In the genomic region with DNA sequence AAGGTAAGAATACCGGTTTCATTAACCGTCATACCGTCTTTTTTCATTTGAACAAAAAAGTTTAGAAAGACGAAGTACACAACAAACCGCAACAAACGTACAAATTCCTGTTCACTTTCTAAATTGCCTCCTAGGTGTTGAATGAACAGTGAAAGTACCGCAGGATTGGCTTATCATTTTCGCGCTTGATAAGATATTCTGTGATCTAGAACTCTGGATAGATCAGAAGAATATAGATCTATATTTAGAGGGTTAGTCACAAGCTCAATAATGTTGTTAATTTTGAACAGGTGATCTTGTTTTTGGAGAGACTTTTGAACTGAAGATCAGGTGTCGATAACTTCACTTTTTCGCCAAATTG, we compare ENCODE assay signal across 5 worm cellular contexts.
TF ChIP-seq lines count a peak whose summit lies in the region.

No protein-coding gene starts in this region.

TF ChIP-seq in whole organism, L1 larva, 84 proteins besides CTCF, POLR2A, EP300 and RAD21:
- no peak for TF ChIP-seq sptf-1 (tag; optimal IDR thresholded peaks at IDR 0.05; lab: Kevin White, UChicago)
- peak in 2 of 6 experiments; percentile 29 to 62 for TF ChIP-seq elt-3 (tag; optimal IDR thresholded peaks at IDR 0.05; lab: Kevin White, UChicago)
- peak; percentile 31 for TF ChIP-seq C34B4.2 (tag; optimal IDR thresholded peaks at IDR 0.05; lab: Kevin White, UChicago)
- TF ChIP-seq blmp-1 (tag; optimal IDR thresholded peaks at IDR 0.05; lab: Kevin White, UChicago) = peak; percentile 94
- TF ChIP-seq nhr-84 (tag; optimal IDR thresholded peaks at IDR 0.05; lab: Kevin White, UChicago) = no peak

TF ChIP-seq in whole organism, L2 larva, 48 proteins besides CTCF, POLR2A, EP300 and RAD21:
- TF ChIP-seq blmp-1 (tag; optimal IDR thresholded peaks at IDR 0.05; lab: Kevin White, UChicago; ENCODE audit: insufficient read depth) (peak; percentile 12), lin-11 (tag; optimal IDR thresholded peaks at IDR 0.05; lab: Kevin White, UChicago) (no peak), C34F6.9 (tag; optimal IDR thresholded peaks at IDR 0.05; lab: Kevin White, UChicago) (no peak), skn-1 (tag; optimal IDR thresholded peaks at IDR 0.05; lab: Kevin White, UChicago) (no peak), zag-1 (tag; optimal IDR thresholded peaks at IDR 0.05; lab: Kevin White, UChicago) (no peak), elt-3 (tag; optimal IDR thresholded peaks at IDR 0.05; lab: Kevin White, UChicago) (no peak), mab-5 (tag; optimal IDR thresholded peaks at IDR 0.05; lab: Kevin White, UChicago) (no peak)

TF ChIP-seq in whole organism, L3 larva, 47 proteins besides CTCF, POLR2A, EP300 and RAD21:
- TF ChIP-seq mml-1 (tag; optimal IDR thresholded peaks at IDR 0.05; lab: Kevin White, UChicago) = no peak
- peak; percentile 17 for TF ChIP-seq nhr-43 (tag; optimal IDR thresholded peaks at IDR 0.05; lab: Kevin White, UChicago; ENCODE audit: poor library complexity, severe bottlenecking)
- peak in 1 of 3 experiments; percentile 38 for TF ChIP-seq elt-3 (tag; optimal IDR thresholded peaks at IDR 0.05; lab: Kevin White, UChicago)
TF ChIP-seq in whole organism, L3 larva: peak in this region for 2.

TF ChIP-seq in whole organism, L4 larva, 104 proteins besides CTCF, POLR2A, EP300 and RAD21:
- no peak for TF ChIP-seq nhr-25 (tag; optimal IDR thresholded peaks at IDR 0.05; lab: Kevin White, UChicago; ENCODE audit: borderline replicate concordance, insufficient read depth)
- no peak for TF ChIP-seq skn-1 (tag; optimal IDR thresholded peaks at IDR 0.05; lab: Kevin White, UChicago)
- peak; percentile 25 for TF ChIP-seq hlh-30 (tag; optimal IDR thresholded peaks at IDR 0.05; lab: Kevin White, UChicago; ENCODE audit: insufficient read depth)
- TF ChIP-seq lin-39 (tag; optimal IDR thresholded peaks at IDR 0.05; lab: Kevin White, UChicago) = no peak
- no peak for TF ChIP-seq mxl-2 (GFP tag; conservative IDR thresholded peaks at IDR 0.05; lab: Robert Waterston, UW)
- no peak for TF ChIP-seq T20F7.1 (GFP tag; optimal IDR thresholded peaks at IDR 0.05; lab: Kevin White, UChicago)

TF ChIP-seq in whole organism, mixed stage, embryonic, 35 proteins besides CTCF, POLR2A, EP300 and RAD21:
- TF ChIP-seq unc-120 (tag; optimal IDR thresholded peaks at IDR 0.05; lab: Kevin White, UChicago; ENCODE audit: poor library complexity, severe bottlenecking) (no peak), blmp-1 (tag; optimal IDR thresholded peaks at IDR 0.05; lab: Kevin White, UChicago) (peak; percentile 17), tbx-8 (GFP tag; optimal IDR thresholded peaks at IDR 0.05; lab: Kevin White, UChicago) (no peak)
